Fruit fly (Drosophila melanogaster) whole organism, embryonic: ENCODE results near the gene Lim3.

Source experiments
- Aef1 ChIP-seq: fragments of 200-800 bp; sonication (Bioruptor generic); IDR thresholded peaks from 3 replicates; pipeline ENCODE4 v1.3.6; 2022; ENCODE audit warnings: missing biosample characterization, missing genetic modification characterization
- BEAF-32 ChIP-seq: fragments of 200-800 bp; sonication (Bioruptor generic); optimal IDR thresholded peaks from 3 replicates; lab custom pipeline; 2017; ENCODE audit warnings: missing biosample characterization, missing genetic modification characterization, mild to moderate bottlenecking, moderate library complexity, missing genetic modification reagents
- Bgb ChIP-seq: fragments of 200-800 bp; sonication (Bioruptor generic); IDR thresholded peaks from 2 replicates; pipeline ENCODE4 v1.3.6; 2022; ENCODE audit warnings: missing biosample characterization, missing genetic modification characterization; ENCODE audit not compliant: partially characterized antibody
- CG10321 ChIP-seq: fragments of 200-800 bp; sonication (Bioruptor generic); IDR thresholded peaks from 2 replicates; pipeline ENCODE4 v1.3.6; 2022; ENCODE audit warnings: missing biosample characterization, missing genetic modification characterization
- CG12659 ChIP-seq: fragments of 200-800 bp; sonication (Bioruptor generic); optimal IDR thresholded peaks from 3 replicates; lab custom pipeline; 2017; ENCODE audit warnings: mild to moderate bottlenecking, missing biosample characterization, missing genetic modification reagents, missing genetic modification characterization
- CG14965 ChIP-seq: fragments of 200-800 bp; sonication (Bioruptor generic); optimal IDR thresholded peaks from 2 replicates; lab custom pipeline; 2016; ENCODE audit warnings: missing biosample characterization, missing genetic modification characterization, borderline replicate concordance
- CG17186 ChIP-seq: fragments of 200-800 bp; sonication (Bioruptor generic); optimal IDR thresholded peaks from 3 replicates; lab custom pipeline; 2017; ENCODE audit warnings: missing biosample characterization, missing genetic modification reagents, missing genetic modification characterization
- CG17359 ChIP-seq: fragments of 200-800 bp; sonication (Bioruptor generic); optimal IDR thresholded peaks from 3 replicates; lab custom pipeline; 2018; ENCODE audit warnings: missing biosample characterization, mild to moderate bottlenecking, missing genetic modification characterization, moderate library complexity
- CG17802 ChIP-seq: fragments of 200-800 bp; sonication (Bioruptor generic); optimal IDR thresholded peaks from 2 replicates; lab custom pipeline; 2018; ENCODE audit warnings: missing biosample characterization, mild to moderate bottlenecking, missing genetic modification characterization, moderate library complexity
- CG1832 ChIP-seq: fragments of 200-800 bp; sonication (Bioruptor generic); optimal IDR thresholded peaks from 2 replicates; lab custom pipeline; 2017; ENCODE audit warnings: missing biosample characterization, mild to moderate bottlenecking, missing genetic modification characterization, inconsistent platforms
- CG2120 ChIP-seq: fragments of 200-800 bp; sonication (Bioruptor generic); optimal IDR thresholded peaks from 3 replicates; lab custom pipeline; 2016; ENCODE audit warnings: missing biosample characterization, missing genetic modification characterization
- CG33213 ChIP-seq: fragments of 200-800 bp; sonication (Bioruptor generic); optimal IDR thresholded peaks from 3 replicates; lab custom pipeline; 2016; ENCODE audit warnings: missing biosample characterization, missing genetic modification characterization
- CG34422 ChIP-seq: fragments of 200-800 bp; sonication (Bioruptor generic); IDR thresholded peaks from 3 replicates; pipeline ENCODE4 v1.3.6; 2022; ENCODE audit warnings: missing biosample characterization, missing genetic modification characterization
- CG4820 ChIP-seq: fragments of 200-800 bp; sonication (Bioruptor generic); optimal IDR thresholded peaks from 3 replicates; lab custom pipeline; 2016; ENCODE audit warnings: missing biosample characterization, missing genetic modification characterization
- CG6254 ChIP-seq: fragments of 200-800 bp; sonication (Bioruptor generic); optimal IDR thresholded peaks from 3 replicates; lab custom pipeline; 2017; ENCODE audit warnings: mild to moderate bottlenecking, missing biosample characterization, missing genetic modification reagents, missing genetic modification characterization
- CG6272 ChIP-seq: fragments of 200-800 bp; sonication (Bioruptor generic); IDR thresholded peaks from 2 replicates; pipeline ENCODE4 v1.3.6; 2022; ENCODE audit warnings: missing biosample characterization, missing genetic modification characterization
- CG6654 ChIP-seq: fragments of 200-800 bp; sonication (Bioruptor generic); optimal IDR thresholded peaks from 2 replicates; lab custom pipeline; 2017; ENCODE audit warnings: missing biosample characterization, mild to moderate bottlenecking, missing genetic modification characterization
- CG7556 ChIP-seq: fragments of 200-800 bp; sonication (Bioruptor generic); optimal IDR thresholded peaks from 2 replicates; lab custom pipeline; 2017; ENCODE audit warnings: missing biosample characterization, mild to moderate bottlenecking, missing genetic modification characterization
- CG9215 ChIP-seq: fragments of 200-800 bp; sonication (Bioruptor generic); IDR thresholded peaks from 2 replicates; pipeline ENCODE4 v1.3.6; 2022; ENCODE audit warnings: missing biosample characterization, missing genetic modification characterization
- CG9437 ChIP-seq: fragments of 200-800 bp; sonication (Bioruptor generic); optimal IDR thresholded peaks from 2 replicates; lab custom pipeline; 2018; ENCODE audit warnings: missing biosample characterization, mild to moderate bottlenecking, missing genetic modification characterization
- Dek ChIP-seq: fragments of 200-800 bp; sonication (Bioruptor generic); optimal IDR thresholded peaks from 3 replicates; lab custom pipeline; 2019; ENCODE audit warnings: missing biosample characterization, mild to moderate bottlenecking, missing genetic modification characterization, moderate library complexity
- Doc2 ChIP-seq: fragments of 200-800 bp; sonication (Bioruptor generic); IDR thresholded peaks from 2 replicates; pipeline ENCODE4 v1.3.6; 2022; ENCODE audit warnings: missing biosample characterization, missing genetic modification characterization
- Lim3 ChIP-seq: fragments of 200-800 bp; sonication (Bioruptor generic); IDR thresholded peaks from 2 replicates; pipeline ENCODE4 v1.3.6; 2022; ENCODE audit warnings: missing biosample characterization, missing genetic modification characterization
- MBD-R2 ChIP-seq: fragments of 200-800 bp; sonication (Bioruptor generic); IDR thresholded peaks from 2 replicates; pipeline ENCODE4 v1.3.6; 2022; ENCODE audit warnings: missing biosample characterization, missing genetic modification characterization
- Max ChIP-seq: fragments of 200-800 bp; sonication (Bioruptor generic); optimal IDR thresholded peaks from 2 replicates; lab custom pipeline; 2016; ENCODE audit warnings: missing biosample characterization, mild to moderate bottlenecking, missing genetic modification characterization
- Mes4 ChIP-seq: fragments of 200-800 bp; sonication (Bioruptor generic); optimal IDR thresholded peaks from 2 replicates; lab custom pipeline; 2016; ENCODE audit warnings: missing biosample characterization, missing genetic modification characterization
- TFAM ChIP-seq: fragments of 200-800 bp; sonication (Bioruptor generic); optimal IDR thresholded peaks from 2 replicates; lab custom pipeline; 2017; ENCODE audit warnings: missing biosample characterization, missing genetic modification characterization, inconsistent platforms
- Trl ChIP-seq, 3 experiments: fragments of >200 bp in 2 of 3; fragments of 200-800 bp in 1 of 3; sonication (Bioruptor generic) in 1 of 3; optimal IDR thresholded peaks; 2 replicates in 1 of 3; 3 replicates in 2 of 3; lab custom pipeline; 2016 to 2017; ENCODE audit warnings: missing biosample characterization in 1 of 3, missing genetic modification characterization in 1 of 3
- ato ChIP-seq: fragments of 200-800 bp; sonication (Bioruptor generic); IDR thresholded peaks from 2 replicates; pipeline ENCODE4 v1.3.6; 2022; ENCODE audit warnings: missing biosample characterization, missing genetic modification characterization; ENCODE audit not compliant: partially characterized antibody
- bbx ChIP-seq: fragments of 200-800 bp; sonication (Bioruptor generic); IDR thresholded peaks from 2 replicates; pipeline ENCODE4 v1.3.6; 2022; ENCODE audit warnings: missing biosample characterization, missing genetic modification characterization; ENCODE audit not compliant: partially characterized antibody
- ci ChIP-seq: fragments of 200-800 bp; sonication (Bioruptor generic); IDR thresholded peaks from 3 replicates; pipeline ENCODE4 v1.3.6; 2022; ENCODE audit warnings: missing biosample characterization, missing genetic modification characterization
- dati ChIP-seq: fragments of 200-800 bp; sonication (Bioruptor generic); IDR thresholded peaks from 2 replicates; pipeline ENCODE4 v1.3.6; 2022; ENCODE audit warnings: missing biosample characterization, missing genetic modification characterization
- disco-r ChIP-seq: fragments of 200-800 bp; sonication (Bioruptor generic); optimal IDR thresholded peaks from 2 replicates; lab custom pipeline; 2016; ENCODE audit warnings: missing biosample characterization, missing genetic modification characterization
- dpn ChIP-seq, 2 experiments: fragments of 200-800 bp; sonication (Bioruptor generic); optimal IDR thresholded peaks; 3 replicates each; lab custom pipeline; 2016; ENCODE audit warnings: missing biosample characterization in 2 of 2, missing genetic modification characterization in 2 of 2
- eve ChIP-seq, 2 experiments: fragments of >200 bp; optimal IDR thresholded peaks; 2 replicates each; lab custom pipeline; 2017; ENCODE audit warnings: missing biosample characterization in 2 of 2, missing genetic modification characterization in 2 of 2
- gcm2 ChIP-seq: fragments of 200-800 bp; sonication (Bioruptor generic); optimal IDR thresholded peaks from 2 replicates; lab custom pipeline; 2016; ENCODE audit warnings: missing biosample characterization, missing genetic modification characterization
- ham ChIP-seq: fragments of 200-800 bp; sonication (Bioruptor generic); IDR thresholded peaks from 2 replicates; pipeline ENCODE4 v1.3.6; 2022; ENCODE audit warnings: missing biosample characterization, missing genetic modification characterization
- kay ChIP-seq: fragments of 200-800 bp; sonication (Bioruptor generic); optimal IDR thresholded peaks from 2 replicates; lab custom pipeline; 2016; ENCODE audit warnings: missing biosample characterization, missing genetic modification characterization
- lab ChIP-seq: fragments of 200-800 bp; sonication (Bioruptor generic); optimal IDR thresholded peaks from 3 replicates; lab custom pipeline; 2017; ENCODE audit warnings: missing biosample characterization, missing genetic modification characterization, mild to moderate bottlenecking, moderate library complexity, missing genetic modification reagents
- nom ChIP-seq: fragments of 200-800 bp; sonication (Bioruptor generic); optimal IDR thresholded peaks from 2 replicates; lab custom pipeline; 2017; ENCODE audit warnings: missing biosample characterization, missing genetic modification characterization, mild to moderate bottlenecking, moderate library complexity, missing genetic modification reagents
- onecut ChIP-seq: fragments of 200-800 bp; sonication (Bioruptor generic); IDR thresholded peaks from 2 replicates; pipeline ENCODE4 v1.3.6; 2022; ENCODE audit warnings: missing biosample characterization, missing genetic modification characterization
- pan ChIP-seq, 4 experiments: fragments of >200 bp in 3 of 4; fragments of 200-800 bp in 1 of 4; sonication (Bioruptor generic) in 1 of 4; optimal IDR thresholded peaks in 3 of 4; IDR thresholded peaks in 1 of 4; 2 replicates each; pipeline versions ENCODE4 v1.3.6 to Lab custom; 2017 to 2022; ENCODE audit warnings: missing biosample characterization in 2 of 4, missing genetic modification characterization in 2 of 4, mixed read lengths in 1 of 4
- pfk ChIP-seq: fragments of 200-800 bp; sonication (Bioruptor generic); optimal IDR thresholded peaks from 2 replicates; lab custom pipeline; 2018; ENCODE audit warnings: missing biosample characterization, mild to moderate bottlenecking, missing genetic modification characterization, moderate library complexity
- sens ChIP-seq: fragments of 200-800 bp; sonication (Bioruptor generic); peaks from one replicate; lab custom pipeline; 2016; ENCODE audit warnings: missing biosample characterization, missing genetic modification characterization
- sob ChIP-seq: fragments of 200-800 bp; sonication (Bioruptor generic); IDR thresholded peaks from 2 replicates; pipeline ENCODE4 v1.3.6; 2022; ENCODE audit warnings: missing biosample characterization, missing genetic modification characterization
- unc-4 ChIP-seq: fragments of 200-800 bp; sonication (Bioruptor generic); IDR thresholded peaks from 2 replicates; pipeline ENCODE4 v1.3.6; 2022; ENCODE audit warnings: missing biosample characterization, missing genetic modification characterization; ENCODE audit not compliant: partially characterized antibody
- unpg ChIP-seq: fragments of 200-800 bp; sonication (Bioruptor generic); optimal IDR thresholded peaks from 3 replicates; lab custom pipeline; 2018; ENCODE audit warnings: missing biosample characterization, mild to moderate bottlenecking, missing genetic modification characterization, moderate library complexity
- vnd ChIP-seq: fragments of 200-800 bp; sonication (Bioruptor generic); IDR thresholded peaks from 3 replicates; pipeline ENCODE4 v1.3.6; 2022; ENCODE audit warnings: missing biosample characterization, missing genetic modification characterization; ENCODE audit not compliant: partially characterized antibody

The Lim3 gene

dm6 chr2L:19131905-19132402, 23.7 kb upstream of the Lim3 start, which contains the start of the genes AsnRS and DCTN6-p27 (continued):
- TF ChIP-seq ham (GFP tag; lab: Robert Waterston, UW) (no peak), CG7556 (GFP tag; lab: Kevin White, UChicago) (peak; percentile 66), pan (optimal IDR thresholded peaks at IDR 0.05; lab: Kevin White, UChicago) (no peak), pan (GFP tag; optimal IDR thresholded peaks at IDR 0.05 in 1 of 2, IDR thresholded peaks at IDR 0.05 in 1 of 2) (peak in 1 of 2 experiments; percentile 76), sob (GFP tag; lab: Robert Waterston, UW) (peak; percentile 78), pfk (GFP tag; lab: Kevin White, UChicago) (peak; percentile 8), unpg (GFP tag; lab: Kevin White, UChicago) (peak; percentile 66), Mes4 (GFP tag; lab: Kevin White, UChicago) (peak; percentile 8), CG33213 (GFP tag; lab: Kevin White, UChicago) (peak; percentile 18), Bgb (GFP tag; lab: Robert Waterston, UW) (peak; percentile 39), disco-r (GFP tag; lab: Kevin White, UChicago) (peak; percentile 50), eve (GFP tag; optimal IDR thresholded peaks at IDR 0.05; lab: Kevin White, UChicago) (no peak), gcm2 (GFP tag; lab: Kevin White, UChicago) (peak; percentile 54), Lim3 (GFP tag; lab: Robert Waterston, UW) (no peak), CG9215 (GFP tag; lab: Robert Waterston, UW) (no peak), lab (GFP tag; lab: Kevin White, UChicago) (no peak), CG34422 (0 out of 3 replicates have a peak, but pooled peaks have one; percentile 57), CG17359 (tag; lab: Kevin White, UChicago) (peak; percentile 64), Dek (tag; lab: Kevin White, UChicago) (peak; percentile 51), CG4820 (GFP tag; lab: Kevin White, UChicago) (peak; percentile 77), vnd (GFP tag; lab: Robert Waterston, UW) (peak; percentile 70), BEAF-32 (GFP tag; lab: Kevin White, UChicago) (peak; percentile 87), dpn (GFP tag; optimal IDR thresholded peaks at IDR 0.05; lab: Kevin White, UChicago) (peak; percentile 70 to 72), CG12659 (GFP tag; lab: Kevin White, UChicago) (peak; percentile 78), CG9437 (GFP tag; lab: Kevin White, UChicago) (peak; percentile 67), CG6654 (GFP tag; lab: Kevin White, UChicago) (peak; percentile 11), CG17802 (tag; lab: Kevin White, UChicago) (no peak), CG1832 (GFP tag; lab: Kevin White, UChicago) (no peak), CG17186 (GFP tag; lab: Kevin White, UChicago) (peak; percentile 30), kay (GFP tag; lab: Kevin White, UChicago) (peak; percentile 63), CG10321 (no peak), CG2120 (GFP tag; lab: Kevin White, UChicago) (peak; percentile 83), CG6254 (GFP tag; lab: Kevin White, UChicago) (no peak), CG6272 (GFP tag; lab: Robert Waterston, UW) (peak; percentile 63; the same call in 1 of the 2 replicates), MBD-R2 (GFP tag; lab: Robert Waterston, UW) (peak; percentile 66), CG14965 (GFP tag; lab: Kevin White, UChicago) (no peak), onecut (peak; percentile 48; the same call in 1 of the 2 replicates), nom (GFP tag; lab: Kevin White, UChicago) (peak; percentile 18), Aef1 (GFP tag; lab: Robert Waterston, UW) (peak; percentile 28; the same call in 2 of the 3 replicates), bbx (peak; percentile 59), sens (GFP tag; lab: Kevin White, UChicago) (peak; percentile 94), Max (GFP tag; lab: Kevin White, UChicago) (peak; percentile 79), unc-4 (peak; percentile 68), dati (no peak), Doc2 (GFP tag; lab: Robert Waterston, UW) (no peak), TFAM (GFP tag; lab: Kevin White, UChicago) (no peak), Trl (optimal IDR thresholded peaks at IDR 0.05; lab: Kevin White, UChicago) (no peak), Trl (GFP tag; optimal IDR thresholded peaks at IDR 0.05; lab: Kevin White, UChicago) (peak; percentile 57), ato (GFP tag; lab: Robert Waterston, UW) (0 out of 2 replicates have a peak, but pooled peaks have one; percentile 6), ci (GFP tag; lab: Robert Waterston, UW) (peak; percentile 70)
